Worm (Caenorhabditis elegans) whole organism, late embryonic: ENCODE measurements around the gene C26E1.2.

ENCODE experiments used
- ceh-19 ChIP-seq: fragments of 200-800 bp; sonication (Bioruptor generic); optimal IDR thresholded peaks from 2 replicates; lab custom pipeline; 2018; ENCODE audit warnings: mild to moderate bottlenecking, missing genetic modification characterization, missing compliant biosample characterization
- ceh-2 ChIP-seq: sonication (generic microtip); optimal IDR thresholded peaks from 2 replicates; lab custom pipeline; 2016; ENCODE audit warnings: missing genotype, missing genetic modification characterization, missing compliant biosample characterization
- pqm-1 ChIP-seq: sonication (generic microtip); optimal IDR thresholded peaks from 2 replicates; lab custom pipeline; 2016; ENCODE audit warnings: missing genetic modification characterization, missing compliant biosample characterization

- no peak for TF ChIP-seq ceh-19
- TF ChIP-seq pqm-1 (tag; lab: Kevin White, UChicago), result no peak
- no peak for TF ChIP-seq ceh-2
Measured at ce11 chrV:13300492-13300891, 4.4 kb upstream of the C26E1.2 start.
